Worm (Caenorhabditis elegans): ENCODE measurements around the gene C05G5.5.

- no peak for TF ChIP-seq Y56A3A.18 (GFP tag; IDR thresholded peaks at IDR 0.05)
- no peak for TF ChIP-seq ztf-28 (GFP tag; IDR thresholded peaks at IDR 0.05)
- TF ChIP-seq bed-2 (GFP tag; IDR thresholded peaks at IDR 0.05), result no peak
- TF ChIP-seq T07F8.4 (tag; optimal IDR thresholded peaks at IDR 0.05), result no peak
- no peak for TF ChIP-seq athp-1 (tag; optimal IDR thresholded peaks at IDR 0.05)
- TF ChIP-seq ama-1 (optimal IDR thresholded peaks at IDR 0.05), result no peak
- TF ChIP-seq ama-1 (GFP tag; optimal IDR thresholded peaks at IDR 0.05), result no peak
- no peak for TF ChIP-seq hlh-12 (tag; optimal IDR thresholded peaks at IDR 0.05)
- TF ChIP-seq cebp-2 (GFP tag; IDR thresholded peaks at IDR 0.05), result no peak
- TF ChIP-seq madf-3 (GFP tag; IDR thresholded peaks at IDR 0.05), result no peak
- TF ChIP-seq tbp1 (GFP tag; optimal IDR thresholded peaks at IDR 0.05), result no peak
- TF ChIP-seq unc-130 (GFP tag; optimal IDR thresholded peaks at IDR 0.05), result no peak
- no peak for TF ChIP-seq nfya-1 (tag; optimal IDR thresholded peaks at IDR 0.05; ENCODE audit: borderline replicate concordance, insufficient read depth)
- TF ChIP-seq nhr-179 (tag; optimal IDR thresholded peaks at IDR 0.05), result no peak
Measured at ce11 chrX:14744496-14744895, 16.4 kb downstream of the C05G5.5 start.
